Fruit fly (Drosophila melanogaster) whole organism, embryonic: Measurements from ENCODE around the gene CG8861.
A peak's percentile ranks its signal among the peaks of the same experiment; 100 is the strongest.

ENCODE experiments used
- B-H2 ChIP-seq: fragments of 200-800 bp; sonication (Bioruptor generic); optimal IDR thresholded peaks from 2 replicates; lab custom pipeline; 2018; ENCODE audit warnings: missing biosample characterization, mild to moderate bottlenecking, missing genetic modification characterization
- BEAF-32 ChIP-seq: fragments of 200-800 bp; sonication (Bioruptor generic); optimal IDR thresholded peaks from 3 replicates; lab custom pipeline; 2017; ENCODE audit warnings: missing biosample characterization, missing genetic modification characterization, mild to moderate bottlenecking, moderate library complexity, missing genetic modification reagents
- BtbVII ChIP-seq: fragments of 200-800 bp; sonication (Bioruptor generic); optimal IDR thresholded peaks from 3 replicates; lab custom pipeline; 2017; ENCODE audit warnings: missing biosample characterization, mild to moderate bottlenecking, missing genetic modification characterization
- CG10321 ChIP-seq: fragments of 200-800 bp; sonication (Bioruptor generic); IDR thresholded peaks from 2 replicates; pipeline ENCODE4 v1.3.6; 2022; ENCODE audit warnings: missing biosample characterization, missing genetic modification characterization
- CG10366 ChIP-seq: fragments of 200-800 bp; sonication (Bioruptor generic); IDR thresholded peaks from 2 replicates; pipeline ENCODE4 v1.3.6; 2022; ENCODE audit warnings: missing biosample characterization, missing genetic modification characterization
- CG10431 ChIP-seq: fragments of 200-800 bp; sonication (Bioruptor generic); optimal IDR thresholded peaks from 3 replicates; lab custom pipeline; 2018; ENCODE audit warnings: missing biosample characterization, mild to moderate bottlenecking, missing genetic modification characterization
- CG11093 ChIP-seq: fragments of 200-800 bp; sonication (Bioruptor generic); IDR thresholded peaks from 3 replicates; pipeline ENCODE4 v1.3.6; 2022; ENCODE audit warnings: missing biosample characterization, missing genetic modification characterization
- CG11456 ChIP-seq: fragments of 200-800 bp; sonication (Bioruptor generic); IDR thresholded peaks from 3 replicates; pipeline ENCODE4 v1.3.6; 2022; ENCODE audit warnings: missing biosample characterization, missing genetic modification characterization
- CG11504 ChIP-seq: fragments of 200-800 bp; sonication (Bioruptor generic); optimal IDR thresholded peaks from 3 replicates; lab custom pipeline; 2019; ENCODE audit warnings: missing biosample characterization, mild to moderate bottlenecking, missing genetic modification characterization, moderate library complexity
- CG11695 ChIP-seq: fragments of 200-800 bp; sonication (Bioruptor generic); IDR thresholded peaks from 3 replicates; pipeline ENCODE4 v1.3.6; 2022; ENCODE audit warnings: missing biosample characterization, missing genetic modification characterization
- CG14441 ChIP-seq: fragments of 200-800 bp; sonication (Bioruptor generic); IDR thresholded peaks from 2 replicates; pipeline ENCODE4 v1.3.6; 2022; ENCODE audit warnings: missing biosample characterization, missing genetic modification characterization
- CG1603 ChIP-seq: fragments of 200-800 bp; sonication (Bioruptor generic); optimal IDR thresholded peaks from 2 replicates; lab custom pipeline; 2019; ENCODE audit warnings: missing biosample characterization, mild to moderate bottlenecking, missing genetic modification characterization, moderate library complexity
- CG16779 ChIP-seq: fragments of 200-800 bp; sonication (Bioruptor generic); IDR thresholded peaks from 2 replicates; pipeline ENCODE4 v1.3.6; 2022; ENCODE audit warnings: missing biosample characterization, missing genetic modification characterization
- CG16815 ChIP-seq: fragments of 200-800 bp; sonication (Bioruptor generic); optimal IDR thresholded peaks from 3 replicates; lab custom pipeline; 2017; ENCODE audit warnings: missing biosample characterization, mild to moderate bottlenecking, missing genetic modification characterization
- CG1792 ChIP-seq: fragments of 200-800 bp; sonication (Bioruptor generic); optimal IDR thresholded peaks from 2 replicates; lab custom pipeline; 2016; ENCODE audit warnings: missing biosample characterization, missing genetic modification characterization
- CG2120 ChIP-seq: fragments of 200-800 bp; sonication (Bioruptor generic); optimal IDR thresholded peaks from 3 replicates; lab custom pipeline; 2016; ENCODE audit warnings: missing biosample characterization, missing genetic modification characterization
- CG30403 ChIP-seq: fragments of 200-800 bp; sonication (Bioruptor generic); optimal IDR thresholded peaks from 3 replicates; lab custom pipeline; 2016; ENCODE audit warnings: missing biosample characterization, missing genetic modification characterization
- CG31441 ChIP-seq: fragments of 200-800 bp; sonication (Bioruptor generic); IDR thresholded peaks from 2 replicates; pipeline ENCODE4 v1.3.6; 2022; ENCODE audit warnings: missing biosample characterization, missing genetic modification characterization
- CG3163 ChIP-seq: fragments of 200-800 bp; sonication (Bioruptor generic); optimal IDR thresholded peaks from 3 replicates; lab custom pipeline; 2016; ENCODE audit warnings: missing biosample characterization, missing genetic modification characterization
- CG32767 ChIP-seq: fragments of 200-800 bp; sonication (Bioruptor generic); IDR thresholded peaks from 2 replicates; pipeline ENCODE4 v1.3.6; 2022; ENCODE audit warnings: missing biosample characterization, missing genetic modification characterization
- CG33213 ChIP-seq: fragments of 200-800 bp; sonication (Bioruptor generic); optimal IDR thresholded peaks from 3 replicates; lab custom pipeline; 2016; ENCODE audit warnings: missing biosample characterization, missing genetic modification characterization
- CG6272 ChIP-seq: fragments of 200-800 bp; sonication (Bioruptor generic); IDR thresholded peaks from 2 replicates; pipeline ENCODE4 v1.3.6; 2022; ENCODE audit warnings: missing biosample characterization, missing genetic modification characterization
- CG7271 ChIP-seq: fragments of 200-800 bp; sonication (Bioruptor generic); optimal IDR thresholded peaks from 2 replicates; lab custom pipeline; 2018; ENCODE audit warnings: missing biosample characterization, mild to moderate bottlenecking, missing genetic modification characterization, moderate library complexity
- CG7786 ChIP-seq: fragments of 200-800 bp; sonication (Bioruptor generic); optimal IDR thresholded peaks from 2 replicates; lab custom pipeline; 2016; ENCODE audit warnings: missing biosample characterization, missing genetic modification characterization
- CG8388 ChIP-seq: fragments of 200-800 bp; sonication (Bioruptor generic); optimal IDR thresholded peaks from 2 replicates; lab custom pipeline; 2019; ENCODE audit warnings: missing biosample characterization, mild to moderate bottlenecking, missing genetic modification characterization, moderate library complexity
- CoRest ChIP-seq: fragments of 200-800 bp; sonication (Bioruptor generic); optimal IDR thresholded peaks from 3 replicates; lab custom pipeline; 2018; ENCODE audit warnings: missing biosample characterization, mild to moderate bottlenecking, missing genetic modification characterization, moderate library complexity
- D19B ChIP-seq: fragments of 200-800 bp; sonication (Bioruptor generic); optimal IDR thresholded peaks from 2 replicates; lab custom pipeline; 2017; ENCODE audit warnings: missing biosample characterization, mild to moderate bottlenecking, missing genetic modification characterization
- Dfd ChIP-seq, 2 experiments: fragments of >200 bp; optimal IDR thresholded peaks; 2 replicates each; lab custom pipeline; 2017; ENCODE audit warnings: missing biosample characterization in 2 of 2, missing genetic modification characterization in 2 of 2
- Ets97D ChIP-seq: fragments of 200-800 bp; sonication (Bioruptor generic); optimal IDR thresholded peaks from 3 replicates; lab custom pipeline; 2016; ENCODE audit warnings: missing biosample characterization, missing genetic modification characterization
- HmgZ ChIP-seq: fragments of 200-800 bp; sonication (Bioruptor generic); optimal IDR thresholded peaks from 2 replicates; lab custom pipeline; 2018; ENCODE audit warnings: missing biosample characterization, mild to moderate bottlenecking, missing genetic modification characterization
- Hmx ChIP-seq: fragments of 200-800 bp; sonication (Bioruptor generic); optimal IDR thresholded peaks from 2 replicates; lab custom pipeline; 2016; ENCODE audit warnings: missing biosample characterization, missing genetic modification characterization
- MESR4 ChIP-seq: fragments of 200-800 bp; sonication (Bioruptor generic); optimal IDR thresholded peaks from 2 replicates; lab custom pipeline; 2018; ENCODE audit warnings: missing biosample characterization, mild to moderate bottlenecking, missing genetic modification characterization, moderate library complexity
- Scr ChIP-seq: fragments of 200-800 bp; sonication (Bioruptor generic); IDR thresholded peaks from 2 replicates; pipeline ENCODE4 v1.3.6; 2022; ENCODE audit warnings: missing biosample characterization, missing genetic modification characterization; ENCODE audit not compliant: partially characterized antibody
- Ssrp ChIP-seq: fragments of 200-800 bp; sonication (Bioruptor generic); optimal IDR thresholded peaks from 2 replicates; lab custom pipeline; 2018; ENCODE audit warnings: missing biosample characterization, mild to moderate bottlenecking, missing genetic modification characterization, moderate library complexity
- Xrp1 ChIP-seq: fragments of 200-800 bp; sonication (Bioruptor generic); IDR thresholded peaks from 2 replicates; pipeline ENCODE4 v1.3.6; 2022; ENCODE audit warnings: missing biosample characterization, missing genetic modification characterization
- aop ChIP-seq: fragments of 200-800 bp; sonication (Bioruptor generic); IDR thresholded peaks from 2 replicates; pipeline ENCODE4 v1.3.6; 2022; ENCODE audit warnings: missing biosample characterization, missing genetic modification characterization
- bbx ChIP-seq: fragments of 200-800 bp; sonication (Bioruptor generic); IDR thresholded peaks from 2 replicates; pipeline ENCODE4 v1.3.6; 2022; ENCODE audit warnings: missing biosample characterization, missing genetic modification characterization; ENCODE audit not compliant: partially characterized antibody
- btn ChIP-seq: fragments of 200-800 bp; sonication (Bioruptor generic); optimal IDR thresholded peaks from 2 replicates; lab custom pipeline; 2016; ENCODE audit warnings: missing biosample characterization, missing genetic modification characterization
- crol ChIP-seq: fragments of 200-800 bp; sonication (Bioruptor generic); IDR thresholded peaks from 2 replicates; pipeline ENCODE4 v1.3.6; 2022; ENCODE audit warnings: missing biosample characterization, missing genetic modification characterization
- dm ChIP-seq: fragments of 200-800 bp; sonication (Bioruptor generic); optimal IDR thresholded peaks from 3 replicates; lab custom pipeline; 2016; ENCODE audit warnings: missing biosample characterization, missing genetic modification characterization
- dpn ChIP-seq, 2 experiments: fragments of 200-800 bp; sonication (Bioruptor generic); optimal IDR thresholded peaks; 3 replicates each; lab custom pipeline; 2016; ENCODE audit warnings: missing biosample characterization in 2 of 2, missing genetic modification characterization in 2 of 2
- exex ChIP-seq: fragments of 200-800 bp; sonication (Bioruptor generic); optimal IDR thresholded peaks from 4 replicates; lab custom pipeline; 2018; ENCODE audit warnings: missing biosample characterization, mild to moderate bottlenecking, missing genetic modification characterization, moderate library complexity
- kah ChIP-seq: fragments of 200-800 bp; sonication (Bioruptor generic); optimal IDR thresholded peaks from 2 replicates; lab custom pipeline; 2018; ENCODE audit warnings: missing biosample characterization, mild to moderate bottlenecking, missing genetic modification characterization
- lbe ChIP-seq: fragments of 200-800 bp; sonication (Bioruptor generic); optimal IDR thresholded peaks from 2 replicates; lab custom pipeline; 2016; ENCODE audit warnings: missing biosample characterization, mild to moderate bottlenecking, missing genetic modification characterization
- nerfin-2 ChIP-seq: fragments of 200-800 bp; sonication (Bioruptor generic); IDR thresholded peaks from 2 replicates; pipeline ENCODE4 v1.3.6; 2022; ENCODE audit warnings: missing biosample characterization, missing genetic modification characterization; ENCODE audit not compliant: partially characterized antibody
- sens-2 ChIP-seq: fragments of 200-800 bp; sonication (Bioruptor generic); IDR thresholded peaks from 2 replicates; pipeline ENCODE4 v1.3.6; 2022; ENCODE audit warnings: missing biosample characterization, missing genetic modification characterization
- tgo ChIP-seq: fragments of 200-800 bp; sonication (Bioruptor generic); IDR thresholded peaks from 3 replicates; pipeline ENCODE4 v1.3.6; 2022; ENCODE audit warnings: missing biosample characterization, missing genetic modification characterization
- ttk ChIP-seq: fragments of 200-800 bp; sonication (Bioruptor generic); IDR thresholded peaks from 2 replicates; pipeline ENCODE4 v2.1.2; 2022; ENCODE audit warnings: missing biosample characterization, missing genetic modification characterization
- usp ChIP-seq: fragments of >200 bp; optimal IDR thresholded peaks from 2 replicates; lab custom pipeline; 2017; ENCODE audit warnings: missing biosample characterization, missing genetic modification characterization

CG8861 gene

dm6 chr3R:9341189-9342012 is 13.1 kb upstream of the CG8861 start (continued):
- no peak for TF ChIP-seq Dfd (GFP tag; optimal IDR thresholded peaks at IDR 0.05; lab: Kevin White, UChicago)
- TF ChIP-seq Scr (GFP tag; lab: Robert Waterston, UW): peak; percentile 97
- TF ChIP-seq CG16815: peak; percentile 23
- TF ChIP-seq CG16779 (GFP tag; lab: Robert Waterston, UW): 0 out of 2 replicates have a peak, but pooled peaks have one; percentile 41
- peak; percentile 64 for TF ChIP-seq CG32767 (GFP tag; lab: Robert Waterston, UW)
- TF ChIP-seq ttk: no peak
- TF ChIP-seq Xrp1 (GFP tag; lab: Robert Waterston, UW): peak; percentile 72
- 0 out of 2 replicates have a peak, but pooled peaks have one; percentile 23 for TF ChIP-seq aop
- TF ChIP-seq CG11093 (GFP tag; lab: Robert Waterston, UW): no peak
- TF ChIP-seq dm (GFP tag; lab: Kevin White, UChicago): peak; percentile 13
- peak; percentile 86 for TF ChIP-seq BtbVII
- peak; percentile 91 for TF ChIP-seq lbe (GFP tag; lab: Kevin White, UChicago)
- TF ChIP-seq CG7786 (GFP tag; lab: Kevin White, UChicago): peak; percentile 22
- peak; percentile 65 to 77 for TF ChIP-seq dpn (GFP tag; optimal IDR thresholded peaks at IDR 0.05; lab: Kevin White, UChicago)
- peak; percentile 57; the same call in 1 of the 2 replicates for TF ChIP-seq CG10366 (GFP tag; lab: Robert Waterston, UW)
- TF ChIP-seq CG7271 (tag; lab: Kevin White, UChicago): peak; percentile 55
- peak; percentile 78 for TF ChIP-seq tgo (GFP tag; lab: Robert Waterston, UW)
- peak; percentile 53 for TF ChIP-seq CG33213 (GFP tag; lab: Kevin White, UChicago)
- TF ChIP-seq kah: peak; percentile 37
- TF ChIP-seq Ets97D (GFP tag; lab: Kevin White, UChicago): peak; percentile 47
- TF ChIP-seq CG11456 (GFP tag; lab: Robert Waterston, UW): peak; percentile 71; the same call in 2 of the 3 replicates
- peak; percentile 51 for TF ChIP-seq D19B (GFP tag; lab: Kevin White, UChicago)
- peak; percentile 46; the same call in 1 of the 2 replicates for TF ChIP-seq crol (GFP tag; lab: Robert Waterston, UW)
- peak; percentile 77 for TF ChIP-seq CG31441
- peak; percentile 93 for TF ChIP-seq BEAF-32 (GFP tag; lab: Kevin White, UChicago)
- peak; percentile 68 for TF ChIP-seq Hmx (GFP tag; lab: Kevin White, UChicago)
- TF ChIP-seq bbx (GFP tag; lab: Robert Waterston, UW): peak; percentile 76
- peak; percentile 84 for TF ChIP-seq CG11504 (tag; lab: Kevin White, UChicago)
- peak; percentile 63 for TF ChIP-seq CG8388 (GFP tag; lab: Kevin White, UChicago)
- TF ChIP-seq btn: peak; percentile 58
- peak; percentile 85 for TF ChIP-seq CoRest (tag; lab: Kevin White, UChicago)
- peak; percentile 49; the same call in 1 of the 2 replicates for TF ChIP-seq nerfin-2 (GFP tag; lab: Robert Waterston, UW)
- TF ChIP-seq CG30403 (GFP tag; lab: Kevin White, UChicago): peak; percentile 89
- no peak; the same call in 1 of the 2 replicates for TF ChIP-seq sens-2 (GFP tag; lab: Robert Waterston, UW)
- TF ChIP-seq B-H2: peak; percentile 91
- peak; percentile 37 for TF ChIP-seq MESR4 (GFP tag; lab: Kevin White, UChicago)
- TF ChIP-seq CG14441: 0 out of 2 replicates have a peak, but pooled peaks have one; percentile 32
- TF ChIP-seq CG1792 (GFP tag; lab: Kevin White, UChicago): peak; percentile 20
- TF ChIP-seq HmgZ (tag; lab: Kevin White, UChicago): peak; percentile 79
- TF ChIP-seq CG1603 (tag; lab: Kevin White, UChicago): peak; percentile 58
- TF ChIP-seq Ssrp: peak; percentile 57
- no peak; the same call in 1 of the 2 replicates for TF ChIP-seq CG6272
- peak; percentile 80 for TF ChIP-seq CG11695 (GFP tag; lab: Robert Waterston, UW)
- TF ChIP-seq CG10321 (GFP tag; lab: Robert Waterston, UW): no peak
- TF ChIP-seq CG10431 (GFP tag; lab: Kevin White, UChicago): peak; percentile 48
- no peak for TF ChIP-seq CG3163 (GFP tag; lab: Kevin White, UChicago)
- no peak for TF ChIP-seq usp
- peak; percentile 88 for TF ChIP-seq CG2120 (GFP tag; lab: Kevin White, UChicago)
- peak; percentile 70 for TF ChIP-seq exex (tag; lab: Kevin White, UChicago)
